Fruit fly (Drosophila melanogaster) whole organism, prepupa: Measurements from ENCODE around the gene drm.
A peak's percentile ranks its signal among the peaks of the same experiment; 100 is the strongest.

ENCODE experiments used
- Blimp-1 ChIP-seq: fragments of 200-800 bp; sonication (Bioruptor generic); optimal IDR thresholded peaks from 3 replicates; lab custom pipeline; 2017; ENCODE audit warnings: missing biosample characterization, missing genetic modification characterization, mild to moderate bottlenecking, moderate library complexity, missing genetic modification reagents
- CG10631 ChIP-seq: fragments of 200-800 bp; sonication (Bioruptor generic); optimal IDR thresholded peaks from 2 replicates; lab custom pipeline; 2016; ENCODE audit warnings: missing biosample characterization, missing genetic modification characterization
- CG10669 ChIP-seq: fragments of 200-800 bp; sonication (Bioruptor generic); optimal IDR thresholded peaks from 3 replicates; lab custom pipeline; 2018; ENCODE audit warnings: missing biosample characterization, mild to moderate bottlenecking, missing genetic modification characterization, moderate library complexity
- CG11294 ChIP-seq: fragments of 200-800 bp; sonication (Bioruptor generic); IDR thresholded peaks from 2 replicates; pipeline ENCODE4 v1.3.6; 2022; ENCODE audit warnings: missing biosample characterization, missing genetic modification characterization
- CG11762 ChIP-seq: fragments of 200-800 bp; sonication (Bioruptor generic); optimal IDR thresholded peaks from 3 replicates; lab custom pipeline; 2016; ENCODE audit warnings: missing biosample characterization, missing genetic modification characterization; ENCODE audit not compliant: insufficient read depth
- CG15336 ChIP-seq: fragments of 200-800 bp; sonication (Bioruptor generic); IDR thresholded peaks from 2 replicates; pipeline ENCODE4 v1.3.6; 2022; ENCODE audit warnings: missing biosample characterization, missing genetic modification characterization
- CG1621 ChIP-seq: fragments of 200-800 bp; sonication (Bioruptor generic); optimal IDR thresholded peaks from 3 replicates; lab custom pipeline; 2018; ENCODE audit warnings: missing biosample characterization, mild to moderate bottlenecking, missing genetic modification characterization
- CG16779 ChIP-seq: fragments of 200-800 bp; sonication (Bioruptor generic); optimal IDR thresholded peaks from 3 replicates; lab custom pipeline; 2017; ENCODE audit warnings: missing biosample characterization, mild to moderate bottlenecking, missing genetic modification characterization
- CG3032 ChIP-seq: fragments of 200-800 bp; optimal IDR thresholded peaks from 2 replicates; lab custom pipeline; 2019; ENCODE audit warnings: missing biosample characterization, mild to moderate bottlenecking, missing genetic modification characterization, moderate library complexity
- CG31627 ChIP-seq: fragments of 200-800 bp; sonication (Bioruptor generic); optimal IDR thresholded peaks from 3 replicates; lab custom pipeline; 2016; ENCODE audit warnings: missing biosample characterization, missing genetic modification characterization
- CG32006 ChIP-seq: fragments of 200-800 bp; sonication (Bioruptor generic); optimal IDR thresholded peaks from 3 replicates; lab custom pipeline; 2017; ENCODE audit warnings: missing biosample characterization, mild to moderate bottlenecking, missing genetic modification characterization
- CG34406 ChIP-seq: fragments of 200-800 bp; sonication (Bioruptor generic); optimal IDR thresholded peaks from 3 replicates; lab custom pipeline; 2016; ENCODE audit warnings: missing biosample characterization, missing genetic modification characterization
- CG3919 ChIP-seq: fragments of 200-800 bp; sonication (Bioruptor generic); optimal IDR thresholded peaks from 3 replicates; lab custom pipeline; 2016; ENCODE audit warnings: missing biosample characterization, missing genetic modification characterization
- CG4318 ChIP-seq: fragments of 200-800 bp; sonication (Bioruptor generic); optimal IDR thresholded peaks from 3 replicates; lab custom pipeline; 2017; ENCODE audit warnings: missing biosample characterization, mild to moderate bottlenecking, missing genetic modification characterization
- CG6163 ChIP-seq: fragments of 200-800 bp; sonication (Bioruptor generic); IDR thresholded peaks from 3 replicates; pipeline ENCODE4 v1.3.6; 2022; ENCODE audit warnings: missing biosample characterization, missing genetic modification characterization
- CG6276 ChIP-seq: fragments of 200-800 bp; sonication (Bioruptor generic); optimal IDR thresholded peaks from 2 replicates; lab custom pipeline; 2017; ENCODE audit warnings: missing biosample characterization, mild to moderate bottlenecking, missing genetic modification characterization
- CG6792 ChIP-seq: fragments of 200-800 bp; sonication (Bioruptor generic); optimal IDR thresholded peaks from 3 replicates; lab custom pipeline; 2016; ENCODE audit warnings: missing biosample characterization, missing genetic modification characterization
- CG6808 ChIP-seq: fragments of 200-800 bp; sonication (Bioruptor generic); optimal IDR thresholded peaks from 3 replicates; lab custom pipeline; 2017; ENCODE audit warnings: missing biosample characterization, missing genetic modification characterization, mild to moderate bottlenecking, moderate library complexity, missing genetic modification reagents
- CG6854 ChIP-seq: fragments of 200-800 bp; sonication (Bioruptor generic); optimal IDR thresholded peaks from 2 replicates; lab custom pipeline; 2017; ENCODE audit warnings: missing biosample characterization, mild to moderate bottlenecking, missing genetic modification characterization
- CG8319 ChIP-seq: fragments of 200-800 bp; sonication (Bioruptor generic); optimal IDR thresholded peaks from 3 replicates; lab custom pipeline; 2016; ENCODE audit warnings: missing biosample characterization, missing genetic modification characterization
- CG8632 ChIP-seq: fragments of 200-800 bp; sonication (Bioruptor generic); optimal IDR thresholded peaks from 3 replicates; lab custom pipeline; 2016; ENCODE audit warnings: missing biosample characterization, missing genetic modification characterization
- Eip75B ChIP-seq: fragments of 200-800 bp; sonication (Bioruptor generic); optimal IDR thresholded peaks from 3 replicates; lab custom pipeline; 2016; ENCODE audit warnings: missing biosample characterization, missing genetic modification characterization
- Ets21C ChIP-seq: fragments of 200-800 bp; sonication (Bioruptor generic); optimal IDR thresholded peaks from 3 replicates; lab custom pipeline; 2016; ENCODE audit warnings: missing biosample characterization, missing genetic modification characterization
- Ets96B ChIP-seq: fragments of 200-800 bp; optimal IDR thresholded peaks from 2 replicates; lab custom pipeline; 2019; ENCODE audit warnings: missing biosample characterization, mild to moderate bottlenecking, missing genetic modification characterization, moderate library complexity
- Gug ChIP-seq: fragments of 200-800 bp; sonication (Bioruptor generic); IDR thresholded peaks from 2 replicates; pipeline ENCODE4 v1.3.6; 2022; ENCODE audit warnings: missing biosample characterization, missing genetic modification characterization
- Hr38 ChIP-seq: sonication (Bioruptor generic); optimal IDR thresholded peaks from 2 replicates; lab custom pipeline; 2016; ENCODE audit warnings: missing biosample characterization, missing genetic modification characterization
- Hr39 ChIP-seq: fragments of 200-800 bp; sonication (Bioruptor generic); optimal IDR thresholded peaks from 2 replicates; lab custom pipeline; 2016; ENCODE audit warnings: missing biosample characterization, missing genetic modification characterization
- Hr4 ChIP-seq: fragments of 200-800 bp; sonication (Bioruptor generic); optimal IDR thresholded peaks from 3 replicates; lab custom pipeline; 2016; ENCODE audit warnings: missing biosample characterization, missing genetic modification characterization
- Met ChIP-seq: fragments of 200-800 bp; sonication (Bioruptor generic); optimal IDR thresholded peaks from 3 replicates; lab custom pipeline; 2016; ENCODE audit warnings: missing biosample characterization, missing genetic modification characterization
- OdsH ChIP-seq: fragments of 200-800 bp; sonication (Bioruptor generic); optimal IDR thresholded peaks from 3 replicates; lab custom pipeline; 2016; ENCODE audit warnings: missing biosample characterization, missing genetic modification characterization
- Sox14 ChIP-seq: fragments of 200-800 bp; sonication (Bioruptor generic); optimal IDR thresholded peaks from 3 replicates; lab custom pipeline; 2016; ENCODE audit warnings: missing biosample characterization, missing genetic modification characterization
- Sox15 ChIP-seq: fragments of 200-800 bp; sonication (Bioruptor generic); optimal IDR thresholded peaks from 3 replicates; lab custom pipeline; 2016; ENCODE audit warnings: missing biosample characterization, missing genetic modification characterization
- achi ChIP-seq: fragments of 200-800 bp; sonication (Bioruptor generic); optimal IDR thresholded peaks from 3 replicates; lab custom pipeline; 2016; ENCODE audit warnings: missing biosample characterization, missing genetic modification characterization
- cyc ChIP-seq: fragments of 200-800 bp; sonication (Bioruptor generic); optimal IDR thresholded peaks from 3 replicates; lab custom pipeline; 2016; ENCODE audit warnings: missing biosample characterization, missing genetic modification characterization
- eg ChIP-seq: fragments of 200-800 bp; sonication (Bioruptor generic); IDR thresholded peaks from 3 replicates; pipeline ENCODE4 v1.3.6; 2022; ENCODE audit warnings: missing biosample characterization, missing genetic modification characterization
- esn ChIP-seq: fragments of 200-800 bp; sonication (Bioruptor generic); optimal IDR thresholded peaks from 2 replicates; lab custom pipeline; 2016; ENCODE audit warnings: missing biosample characterization, mild to moderate bottlenecking, missing genetic modification characterization, moderate library complexity
- fd59A ChIP-seq: fragments of 200-800 bp; sonication (Bioruptor generic); optimal IDR thresholded peaks from 2 replicates; lab custom pipeline; 2017; ENCODE audit warnings: missing biosample characterization, mild to moderate bottlenecking, missing genetic modification characterization, missing genetic modification reagents
- fd85E ChIP-seq: fragments of 200-800 bp; sonication (Bioruptor generic); optimal IDR thresholded peaks from 3 replicates; lab custom pipeline; 2016; ENCODE audit warnings: missing biosample characterization, missing genetic modification characterization
- fkh ChIP-seq: fragments of 200-800 bp; sonication (Bioruptor generic); optimal IDR thresholded peaks from 3 replicates; lab custom pipeline; 2017; ENCODE audit warnings: missing biosample characterization, mild to moderate bottlenecking, missing genetic modification characterization, moderate library complexity
- lz ChIP-seq: fragments of 200-800 bp; sonication (Bioruptor generic); optimal IDR thresholded peaks from 3 replicates; lab custom pipeline; 2016; ENCODE audit warnings: missing biosample characterization, missing genetic modification characterization
- net ChIP-seq: fragments of 200-800 bp; sonication (Bioruptor generic); optimal IDR thresholded peaks from 3 replicates; lab custom pipeline; 2016; ENCODE audit warnings: missing biosample characterization, missing genetic modification characterization
- pdm3 ChIP-seq: fragments of 200-800 bp; sonication (Bioruptor generic); optimal IDR thresholded peaks from 3 replicates; lab custom pipeline; 2016; ENCODE audit warnings: missing biosample characterization, missing genetic modification characterization
- salr ChIP-seq, 2 experiments: fragments of 200-800 bp; sonication (Bioruptor generic); optimal IDR thresholded peaks; 3 replicates each; lab custom pipeline; 2016 to 2018; ENCODE audit warnings: missing biosample characterization in 2 of 2, missing genetic modification characterization in 2 of 2, mild to moderate bottlenecking in 1 of 2
- spab ChIP-seq: fragments of 200-800 bp; sonication (Bioruptor generic); optimal IDR thresholded peaks from 2 replicates; lab custom pipeline; 2017; ENCODE audit warnings: missing biosample characterization, mild to moderate bottlenecking, missing genetic modification characterization, missing genetic modification reagents
- ss ChIP-seq, 2 experiments: fragments of 200-800 bp; sonication (Bioruptor generic); optimal IDR thresholded peaks; 2 replicates in 1 of 2; 3 replicates in 1 of 2; lab custom pipeline; 2017 to 2018; ENCODE audit warnings: mild to moderate bottlenecking in 2 of 2, missing biosample characterization in 2 of 2, missing genetic modification characterization in 2 of 2, moderate library complexity in 1 of 2
- vri ChIP-seq: fragments of 200-800 bp; sonication (Bioruptor generic); optimal IDR thresholded peaks from 3 replicates; lab custom pipeline; 2016; ENCODE audit warnings: missing biosample characterization, mild to moderate bottlenecking, missing genetic modification characterization

drm gene

dm6 chr2L:3573172-3573755, 34.2 kb downstream of the drm start (continued):
- TF ChIP-seq cyc (GFP tag; lab: Kevin White, UChicago) (peak; percentile 57), eg (GFP tag; lab: Robert Waterston, UW) (peak; percentile 63; the same call in 2 of the 3 replicates), ss (GFP tag; optimal IDR thresholded peaks at IDR 0.05; lab: Kevin White, UChicago) (no peak), CG34406 (peak; percentile 26), vri (GFP tag; lab: Kevin White, UChicago) (peak; percentile 27), pdm3 (peak; percentile 48), salr (GFP tag; optimal IDR thresholded peaks at IDR 0.05; lab: Kevin White, UChicago) (no peak), Hr38 (GFP tag; lab: Kevin White, UChicago) (no peak), CG1621 (no peak), CG6854 (no peak), CG32006 (GFP tag; lab: Kevin White, UChicago) (peak; percentile 60), OdsH (GFP tag; lab: Kevin White, UChicago) (peak; percentile 45), Sox15 (GFP tag; lab: Kevin White, UChicago) (peak; percentile 30), fd85E (GFP tag; lab: Kevin White, UChicago) (no peak), Hr39 (GFP tag; lab: Kevin White, UChicago) (peak; percentile 71), CG3032 (peak; percentile 50), CG6163 (GFP tag; lab: Robert Waterston, UW) (peak; percentile 42; the same call in 2 of the 3 replicates), Blimp-1 (peak; percentile 35), achi (GFP tag; lab: Kevin White, UChicago) (peak; percentile 22), CG6276 (no peak), CG8319 (GFP tag; lab: Kevin White, UChicago) (no peak), Sox14 (GFP tag; lab: Kevin White, UChicago) (peak; percentile 50), lz (GFP tag; lab: Kevin White, UChicago) (peak; percentile 55), CG10669 (GFP tag; lab: Kevin White, UChicago) (peak; percentile 48)

dm6 chr2L:3573907-3574306, 34.9 kb downstream of the drm start:
- TF ChIP-seq CG11294 (GFP tag; lab: Robert Waterston, UW) (no peak), lz (GFP tag; lab: Kevin White, UChicago) (peak; percentile 46), CG31627 (GFP tag; lab: Kevin White, UChicago) (peak; percentile 61), CG6163 (GFP tag; lab: Robert Waterston, UW) (peak; percentile 89), Sox14 (GFP tag; lab: Kevin White, UChicago) (peak; percentile 56), CG32006 (GFP tag; lab: Kevin White, UChicago) (peak; percentile 64), spab (no peak), fd59A (peak; percentile 39), Ets96B (tag; lab: Kevin White, UChicago) (peak; percentile 58), CG3919 (peak; percentile 67), CG8632 (GFP tag; lab: Kevin White, UChicago) (peak; percentile 12), CG6808 (GFP tag; lab: Kevin White, UChicago) (no peak), CG4318 (GFP tag; lab: Kevin White, UChicago) (peak; percentile 52), eg (GFP tag; lab: Robert Waterston, UW) (peak; percentile 80), CG34406 (peak; percentile 35), CG6276 (peak; percentile 33), CG6792 (peak; percentile 9), CG15336 (GFP tag; lab: Robert Waterston, UW) (peak; percentile 71), CG16779 (no peak), Ets21C (GFP tag; lab: Kevin White, UChicago) (peak; percentile 39), achi (GFP tag; lab: Kevin White, UChicago) (peak; percentile 59), esn (GFP tag; lab: Kevin White, UChicago) (peak; percentile 34), Gug (peak; percentile 76; the same call in 1 of the 2 replicates), OdsH (GFP tag; lab: Kevin White, UChicago) (peak; percentile 68), CG11762 (GFP tag; lab: Kevin White, UChicago) (no peak), ss (GFP tag; optimal IDR thresholded peaks at IDR 0.05; lab: Kevin White, UChicago) (no peak), fkh (GFP tag; lab: Kevin White, UChicago) (peak; percentile 48), CG10631 (GFP tag; lab: Kevin White, UChicago) (peak; percentile 52), CG10669 (GFP tag; lab: Kevin White, UChicago) (peak; percentile 28), Hr4 (GFP tag; lab: Kevin White, UChicago) (peak; percentile 51), fd85E (GFP tag; lab: Kevin White, UChicago) (no peak), Eip75B (GFP tag; lab: Kevin White, UChicago) (no peak), Sox15 (GFP tag; lab: Kevin White, UChicago) (peak; percentile 14), Met (GFP tag; lab: Kevin White, UChicago) (no peak), CG8319 (GFP tag; lab: Kevin White, UChicago) (peak; percentile 23), net (no peak), Hr39 (GFP tag; lab: Kevin White, UChicago) (peak; percentile 63), salr (GFP tag; optimal IDR thresholded peaks at IDR 0.05; lab: Kevin White, UChicago) (peak; percentile 8 to 36)
